Fruit fly (Drosophila melanogaster): ENCODE data around the gene CG7215.

The CG7215 gene

dm6 chr3R:18171983-18172967 is 5.2 kb upstream of the CG7215 start:
- no peak for TF ChIP-seq CG8478 (optimal IDR thresholded peaks at IDR 0.05)
- TF ChIP-seq CTCF (optimal IDR thresholded peaks at IDR 0.05) = no peak

- no peak for TF ChIP-seq CTCF (optimal IDR thresholded peaks at IDR 0.05)
- no peak for TF ChIP-seq CG8478 (optimal IDR thresholded peaks at IDR 0.05)
These were observed 3.0 kb upstream of the CG7215 start for dm6 chr3R:18169982-18170531.

dm6 chr3R:18168929-18169350 is 1.9 kb upstream of the CG7215 start:
- no peak for TF ChIP-seq CTCF (optimal IDR thresholded peaks at IDR 0.05)
- TF ChIP-seq CG8478 (optimal IDR thresholded peaks at IDR 0.05) = no peak

- TF ChIP-seq CTCF (optimal IDR thresholded peaks at IDR 0.05) (peak in 1 of 2 experiments; percentile 27), CG8478 (optimal IDR thresholded peaks at IDR 0.05) (no peak)
These were observed 1.3 kb upstream of the CG7215 start for dm6 chr3R:18168398-18168797.

- TF ChIP-seq CTCF (optimal IDR thresholded peaks at IDR 0.05) (no peak), CG8478 (optimal IDR thresholded peaks at IDR 0.05) (no peak)
These were observed 554 bp upstream of the CG7215 start, which contains the start of gene wrd for dm6 chr3R:18167416-18168237. TSS of gene wrd (plus strand) at chr3R:18167757.

dm6 chr3R:18166261-18166720 is 782 bp downstream of the CG7215 start:
- TF ChIP-seq CG8478 (optimal IDR thresholded peaks at IDR 0.05) (no peak), CTCF (optimal IDR thresholded peaks at IDR 0.05) (no peak)

dm6 chr3R:18164052-18164722 is 2.9 kb downstream of the CG7215 start, which contains the start of the genes CG7218 and Cbp20:
TSS of gene CG7218 (minus strand) at chr3R:18164397.
TSS of gene Cbp20 (plus strand) at chr3R:18164661.
- TF ChIP-seq CTCF (optimal IDR thresholded peaks at IDR 0.05) (no peak), CG8478 (optimal IDR thresholded peaks at IDR 0.05) (no peak)

dm6 chr3R:18160165-18160814 is 6.8 kb downstream of the CG7215 start:
- TF ChIP-seq CG8478 (optimal IDR thresholded peaks at IDR 0.05) (no peak), CTCF (optimal IDR thresholded peaks at IDR 0.05) (no peak)

- TF ChIP-seq CG8478 (optimal IDR thresholded peaks at IDR 0.05) = no peak
- TF ChIP-seq CTCF (optimal IDR thresholded peaks at IDR 0.05) = no peak
These were observed 8.7 kb downstream of the CG7215 start, which contains the start of gene CG14315 for dm6 chr3R:18158401-18158800. TSS of gene CG14315 (plus strand) at chr3R:18158701.

dm6 chr3R:18157459-18157858 is 9.6 kb downstream of the CG7215 start:
- TF ChIP-seq CG8478 (optimal IDR thresholded peaks at IDR 0.05) = no peak
- no peak for TF ChIP-seq CTCF (optimal IDR thresholded peaks at IDR 0.05)

dm6 chr3R:18156608-18157007 is 10.5 kb downstream of the CG7215 start:
- TF ChIP-seq CTCF (optimal IDR thresholded peaks at IDR 0.05) (no peak), CG8478 (optimal IDR thresholded peaks at IDR 0.05) (no peak)

dm6 chr3R:18153698-18154097 is 13.4 kb downstream of the CG7215 start:
- no peak for TF ChIP-seq CTCF (optimal IDR thresholded peaks at IDR 0.05)
- TF ChIP-seq CG8478 (optimal IDR thresholded peaks at IDR 0.05) = no peak

- no peak for TF ChIP-seq CTCF (optimal IDR thresholded peaks at IDR 0.05)
- TF ChIP-seq CG8478 (optimal IDR thresholded peaks at IDR 0.05) = no peak
These were observed 15.3 kb downstream of the CG7215 start, which contains the start of gene CG14316 for dm6 chr3R:18151820-18152219. TSS of gene CG14316 (plus strand) at chr3R:18152120.

dm6 chr3R:18146629-18147028 is 20.4 kb downstream of the CG7215 start:
- TF ChIP-seq CTCF (optimal IDR thresholded peaks at IDR 0.05) (no peak), CG8478 (optimal IDR thresholded peaks at IDR 0.05) (no peak)
